Fruit fly (Drosophila melanogaster) whole organism, embryonic: ENCODE results near the gene CG13896.

Experiments used
- Atf6 ChIP-seq: fragments of 200-800 bp; sonication (Bioruptor generic); IDR thresholded peaks from 2 replicates; pipeline ENCODE4 v1.3.6; 2022; ENCODE audit warnings: missing biosample characterization, missing genetic modification characterization
- CG10274 ChIP-seq: fragments of 200-800 bp; sonication (Bioruptor generic); optimal IDR thresholded peaks from 3 replicates; lab custom pipeline; 2017; ENCODE audit warnings: missing biosample characterization, mild to moderate bottlenecking, missing genetic modification characterization
- CG10321 ChIP-seq: fragments of 200-800 bp; sonication (Bioruptor generic); IDR thresholded peaks from 2 replicates; pipeline ENCODE4 v1.3.6; 2022; ENCODE audit warnings: missing biosample characterization, missing genetic modification characterization
- CG11085 ChIP-seq: fragments of 200-800 bp; sonication (Bioruptor generic); IDR thresholded peaks from 2 replicates; pipeline ENCODE4 v1.3.6; 2022; ENCODE audit warnings: missing biosample characterization, missing genetic modification characterization
- CG12299 ChIP-seq: fragments of 200-800 bp; sonication (Bioruptor generic); optimal IDR thresholded peaks from 2 replicates; lab custom pipeline; 2018; ENCODE audit warnings: missing biosample characterization, mild to moderate bottlenecking, missing genetic modification characterization
- CG12769 ChIP-seq: fragments of 200-800 bp; sonication (Bioruptor generic); optimal IDR thresholded peaks from 2 replicates; lab custom pipeline; 2019; ENCODE audit warnings: missing biosample characterization, mild to moderate bottlenecking, missing genetic modification characterization, moderate library complexity
- CG13123 ChIP-seq: fragments of 200-800 bp; sonication (Bioruptor generic); optimal IDR thresholded peaks from 2 replicates; lab custom pipeline; 2016; ENCODE audit warnings: missing biosample characterization, missing genetic modification characterization
- CG15011 ChIP-seq: fragments of 200-800 bp; sonication (Bioruptor generic); optimal IDR thresholded peaks from 3 replicates; lab custom pipeline; 2018; ENCODE audit warnings: missing biosample characterization, mild to moderate bottlenecking, missing genetic modification characterization
- CG15269 ChIP-seq: fragments of 200-800 bp; sonication (Bioruptor generic); optimal IDR thresholded peaks from 2 replicates; lab custom pipeline; 2018; ENCODE audit warnings: missing biosample characterization, mild to moderate bottlenecking, missing genetic modification characterization, moderate library complexity
- CG17359 ChIP-seq: fragments of 200-800 bp; sonication (Bioruptor generic); optimal IDR thresholded peaks from 3 replicates; lab custom pipeline; 2018; ENCODE audit warnings: missing biosample characterization, mild to moderate bottlenecking, missing genetic modification characterization, moderate library complexity
- CG17912 ChIP-seq: fragments of 200-800 bp; sonication (Bioruptor generic); optimal IDR thresholded peaks from 2 replicates; lab custom pipeline; 2018; ENCODE audit warnings: missing biosample characterization, mild to moderate bottlenecking, missing genetic modification characterization
- CG18619 ChIP-seq: fragments of 200-800 bp; sonication (Bioruptor generic); optimal IDR thresholded peaks from 3 replicates; lab custom pipeline; 2017; ENCODE audit warnings: missing biosample characterization, mild to moderate bottlenecking, missing genetic modification characterization
- CG2120 ChIP-seq: fragments of 200-800 bp; sonication (Bioruptor generic); optimal IDR thresholded peaks from 3 replicates; lab custom pipeline; 2016; ENCODE audit warnings: missing biosample characterization, missing genetic modification characterization
- CG30020 ChIP-seq: fragments of 200-800 bp; optimal IDR thresholded peaks from 2 replicates; lab custom pipeline; 2019; ENCODE audit warnings: missing biosample characterization, mild to moderate bottlenecking, missing genetic modification characterization, moderate library complexity
- CG3726 ChIP-seq: fragments of 200-800 bp; sonication (Bioruptor generic); IDR thresholded peaks from 3 replicates; pipeline ENCODE4, ENCODE4 v1.3.6; 2022; ENCODE audit warnings: missing biosample characterization, missing genetic modification characterization
- CG6813 ChIP-seq: fragments of 200-800 bp; sonication (Bioruptor generic); optimal IDR thresholded peaks from 2 replicates; lab custom pipeline; 2017; ENCODE audit warnings: missing biosample characterization, missing genetic modification characterization, mild to moderate bottlenecking, moderate library complexity, missing genetic modification reagents
- CG7745 ChIP-seq: fragments of 200-800 bp; sonication (Bioruptor generic); optimal IDR thresholded peaks from 2 replicates; lab custom pipeline; 2018; ENCODE audit warnings: missing biosample characterization, mild to moderate bottlenecking, missing genetic modification characterization, moderate library complexity
- CG8281 ChIP-seq: fragments of 200-800 bp; sonication (Bioruptor generic); optimal IDR thresholded peaks from 2 replicates; lab custom pipeline; 2018; ENCODE audit warnings: missing biosample characterization, mild to moderate bottlenecking, missing genetic modification characterization, moderate library complexity
- CoRest ChIP-seq: fragments of 200-800 bp; sonication (Bioruptor generic); optimal IDR thresholded peaks from 3 replicates; lab custom pipeline; 2018; ENCODE audit warnings: missing biosample characterization, mild to moderate bottlenecking, missing genetic modification characterization, moderate library complexity
- Dek ChIP-seq: fragments of 200-800 bp; sonication (Bioruptor generic); optimal IDR thresholded peaks from 3 replicates; lab custom pipeline; 2019; ENCODE audit warnings: missing biosample characterization, mild to moderate bottlenecking, missing genetic modification characterization, moderate library complexity
- Drgx ChIP-seq: fragments of 200-800 bp; sonication (Bioruptor generic); IDR thresholded peaks from 2 replicates; pipeline ENCODE4 v1.3.6; 2022; ENCODE audit warnings: missing biosample characterization, missing genetic modification characterization
- Elba2 ChIP-seq: fragments of 200-800 bp; sonication (Bioruptor generic); optimal IDR thresholded peaks from 3 replicates; lab custom pipeline; 2016; ENCODE audit warnings: missing biosample characterization, missing genetic modification characterization
- Fer1 ChIP-seq: fragments of 200-800 bp; sonication (Bioruptor generic); optimal IDR thresholded peaks from 2 replicates; lab custom pipeline; 2017; ENCODE audit warnings: missing biosample characterization, mild to moderate bottlenecking, missing genetic modification characterization
- Hand ChIP-seq: fragments of 200-800 bp; sonication (Bioruptor generic); optimal IDR thresholded peaks from 2 replicates; lab custom pipeline; 2017; ENCODE audit warnings: mild to moderate bottlenecking, missing biosample characterization, missing genetic modification reagents, missing genetic modification characterization
- Hmx ChIP-seq: fragments of 200-800 bp; sonication (Bioruptor generic); optimal IDR thresholded peaks from 2 replicates; lab custom pipeline; 2016; ENCODE audit warnings: missing biosample characterization, missing genetic modification characterization
- Hr39 ChIP-seq: fragments of >200 bp; optimal IDR thresholded peaks from 2 replicates; lab custom pipeline; 2017
- Poxn ChIP-seq: fragments of 200-800 bp; sonication (Bioruptor generic); IDR thresholded peaks from 2 replicates; pipeline ENCODE4 v1.3.6; 2022; ENCODE audit warnings: missing biosample characterization, missing genetic modification characterization
- Taf1 ChIP-seq: fragments of 200-800 bp; sonication (Bioruptor generic); IDR thresholded peaks from 2 replicates; pipeline ENCODE4 v1.3.6; 2022; ENCODE audit warnings: missing biosample characterization, missing genetic modification characterization
- abd-A ChIP-seq: fragments of 200-800 bp; sonication (Bioruptor generic); optimal IDR thresholded peaks from 3 replicates; lab custom pipeline; 2019; ENCODE audit warnings: missing biosample characterization, mild to moderate bottlenecking, missing genetic modification characterization, moderate library complexity
- ash1 ChIP-seq: fragments of 200-800 bp; sonication (Bioruptor generic); optimal IDR thresholded peaks from 2 replicates; lab custom pipeline; 2018; ENCODE audit warnings: missing biosample characterization, mild to moderate bottlenecking, missing genetic modification characterization
- bcd ChIP-seq: fragments of 200-800 bp; sonication (Bioruptor generic); optimal IDR thresholded peaks from 2 replicates; lab custom pipeline; 2017; ENCODE audit warnings: missing biosample characterization, mild to moderate bottlenecking, missing genetic modification characterization
- corto ChIP-seq: fragments of 200-800 bp; sonication (Bioruptor generic); optimal IDR thresholded peaks from 2 replicates; lab custom pipeline; 2016; ENCODE audit warnings: missing biosample characterization, mild to moderate bottlenecking, missing genetic modification characterization, moderate library complexity
- dm ChIP-seq: fragments of 200-800 bp; sonication (Bioruptor generic); optimal IDR thresholded peaks from 3 replicates; lab custom pipeline; 2016; ENCODE audit warnings: missing biosample characterization, missing genetic modification characterization
- h ChIP-seq: fragments of >200 bp; optimal IDR thresholded peaks from 2 replicates; lab custom pipeline; 2017
- lilli ChIP-seq: fragments of 200-800 bp; sonication (Bioruptor generic); optimal IDR thresholded peaks from 3 replicates; lab custom pipeline; 2016; ENCODE audit warnings: missing biosample characterization, missing genetic modification characterization
- lmd ChIP-seq: fragments of 200-800 bp; sonication (Bioruptor generic); IDR thresholded peaks from 2 replicates; pipeline ENCODE4 v1.3.6; 2022; ENCODE audit warnings: missing biosample characterization, missing genetic modification characterization
- mld ChIP-seq: fragments of 200-800 bp; sonication (Bioruptor generic); IDR thresholded peaks from 3 replicates; pipeline ENCODE4 v1.3.6; 2022; ENCODE audit warnings: missing biosample characterization, missing genetic modification characterization; ENCODE audit not compliant: partially characterized antibody
- nerfin-1 ChIP-seq: fragments of 200-800 bp; sonication (Bioruptor generic); optimal IDR thresholded peaks from 3 replicates; lab custom pipeline; 2019; ENCODE audit warnings: missing biosample characterization, mild to moderate bottlenecking, missing genetic modification characterization, moderate library complexity
- org-1 ChIP-seq: fragments of 200-800 bp; sonication (Bioruptor generic); optimal IDR thresholded peaks from 2 replicates; lab custom pipeline; 2017; ENCODE audit warnings: missing biosample characterization, missing genetic modification characterization
- pan ChIP-seq, 4 experiments: fragments of >200 bp in 3 of 4; fragments of 200-800 bp in 1 of 4; sonication (Bioruptor generic) in 1 of 4; optimal IDR thresholded peaks in 3 of 4; IDR thresholded peaks in 1 of 4; 2 replicates each; pipeline versions ENCODE4 v1.3.6 to Lab custom; 2017 to 2022; ENCODE audit warnings: missing biosample characterization in 2 of 4, missing genetic modification characterization in 2 of 4, mixed read lengths in 1 of 4
- pho ChIP-seq: fragments of 200-800 bp; sonication (Bioruptor generic); optimal IDR thresholded peaks from 2 replicates; lab custom pipeline; 2016; ENCODE audit warnings: missing biosample characterization, missing genetic modification characterization
- ranshi ChIP-seq: fragments of 200-800 bp; sonication (Bioruptor generic); IDR thresholded peaks from 2 replicates; pipeline ENCODE4 v1.3.6; 2022; ENCODE audit warnings: missing biosample characterization, missing genetic modification characterization
- slbo ChIP-seq: fragments of 200-800 bp; sonication (Bioruptor generic); IDR thresholded peaks from 2 replicates; pipeline ENCODE4 v1.3.6; 2022; ENCODE audit warnings: missing biosample characterization, missing genetic modification characterization
- sob ChIP-seq: fragments of 200-800 bp; sonication (Bioruptor generic); IDR thresholded peaks from 2 replicates; pipeline ENCODE4 v1.3.6; 2022; ENCODE audit warnings: missing biosample characterization, missing genetic modification characterization
- sqz ChIP-seq: fragments of 200-800 bp; sonication (Bioruptor generic); optimal IDR thresholded peaks from 3 replicates; lab custom pipeline; 2018; ENCODE audit warnings: missing biosample characterization, mild to moderate bottlenecking, missing genetic modification characterization
- tio ChIP-seq: fragments of 200-800 bp; sonication (Bioruptor generic); optimal IDR thresholded peaks from 2 replicates; lab custom pipeline; 2017; ENCODE audit warnings: missing biosample characterization, missing genetic modification characterization, inconsistent platforms
- vfl ChIP-seq: fragments of 200-800 bp; sonication (Bioruptor generic); optimal IDR thresholded peaks from 2 replicates; lab custom pipeline; 2016; ENCODE audit warnings: missing biosample characterization, missing genetic modification characterization
- zen ChIP-seq: fragments of 200-800 bp; sonication (Bioruptor generic); optimal IDR thresholded peaks from 3 replicates; lab custom pipeline; 2018; ENCODE audit warnings: missing biosample characterization, mild to moderate bottlenecking, missing genetic modification characterization, moderate library complexity
- zfh1 ChIP-seq: fragments of 200-800 bp; sonication (Bioruptor generic); IDR thresholded peaks from 3 replicates; pipeline ENCODE4 v1.3.6; 2022; ENCODE audit warnings: missing biosample characterization, missing genetic modification characterization

The CG13896 gene

dm6 chr3L:738523-739356 lies 27.1 kb upstream of the CG13896 start (continued):
- TF ChIP-seq Hr39 (lab: Kevin White, UChicago) (no peak), zen (peak; percentile 88), CG12299 (tag; lab: Kevin White, UChicago) (peak; percentile 85), CG7745 (tag; lab: Kevin White, UChicago) (peak; percentile 24), tio (peak; percentile 80), Dek (tag; lab: Kevin White, UChicago) (peak; percentile 75), Elba2 (GFP tag; lab: Kevin White, UChicago) (peak; percentile 52), Hmx (GFP tag; lab: Kevin White, UChicago) (peak; percentile 16), pho (GFP tag; lab: Kevin White, UChicago) (no peak), CG15269 (tag; lab: Kevin White, UChicago) (peak; percentile 89), bcd (peak; percentile 92), mld (GFP tag; lab: Robert Waterston, UW) (no peak), lmd (peak; percentile 90), nerfin-1 (tag; lab: Kevin White, UChicago) (peak; percentile 89), CG2120 (GFP tag; lab: Kevin White, UChicago) (peak; percentile 78), org-1 (GFP tag; lab: Kevin White, UChicago) (peak; percentile 81), sob (peak; percentile 87), CoRest (peak; percentile 94), CG12769 (peak; percentile 68), dm (GFP tag; lab: Kevin White, UChicago) (no peak), lilli (GFP tag; lab: Kevin White, UChicago) (peak; percentile 83), CG8281 (tag; lab: Kevin White, UChicago) (peak; percentile 77), CG10274 (GFP tag; lab: Kevin White, UChicago) (peak; percentile 75), CG17912 (GFP tag; lab: Kevin White, UChicago) (peak; percentile 33), ash1 (GFP tag; lab: Kevin White, UChicago) (no peak), CG6813 (GFP tag; lab: Kevin White, UChicago) (peak; percentile 91), Poxn (GFP tag; lab: Robert Waterston, UW) (no peak), h (lab: Kevin White, UChicago) (no peak), ranshi (GFP tag; lab: Robert Waterston, UW) (peak; percentile 89), CG18619 (GFP tag; lab: Kevin White, UChicago) (peak; percentile 86), CG11085 (GFP tag; lab: Robert Waterston, UW) (peak; percentile 76), Hand (GFP tag; lab: Kevin White, UChicago) (peak; percentile 80), CG30020 (tag; lab: Kevin White, UChicago) (peak; percentile 75), sqz (GFP tag; lab: Kevin White, UChicago) (peak; percentile 88), Taf1 (GFP tag; lab: Robert Waterston, UW) (peak; percentile 73), pan (optimal IDR thresholded peaks at IDR 0.05; lab: Kevin White, UChicago) (no peak), pan (GFP tag; optimal IDR thresholded peaks at IDR 0.05 in 1 of 2, IDR thresholded peaks at IDR 0.05 in 1 of 2) (peak in 1 of 2 experiments; percentile 94), Fer1 (peak; percentile 89), Atf6 (GFP tag; lab: Robert Waterston, UW) (peak; percentile 91), CG17359 (tag; lab: Kevin White, UChicago) (peak; percentile 94), CG15011 (peak; percentile 79), vfl (GFP tag; lab: Kevin White, UChicago) (peak; percentile 69), zfh1 (GFP tag; lab: Robert Waterston, UW) (peak; percentile 94), corto (GFP tag; lab: Kevin White, UChicago) (peak; percentile 88), Drgx (GFP tag; lab: Robert Waterston, UW) (peak; percentile 94), CG13123 (GFP tag; lab: Kevin White, UChicago) (peak; percentile 75), slbo (GFP tag; lab: Robert Waterston, UW) (peak; percentile 92), abd-A (tag; lab: Kevin White, UChicago) (no peak), CG3726 (GFP tag; lab: Robert Waterston, UW) (peak; percentile 88), CG10321 (GFP tag; lab: Robert Waterston, UW) (peak; percentile 74; the same call in 1 of the 2 replicates)
